Worm (Caenorhabditis elegans) whole organism, L2 larva: ENCODE results near the gene Y62E10A.20.

Experiments
- C34F6.9 ChIP-seq: fragments of 150-350 bp; optimal IDR thresholded peaks from 2 replicates; lab custom pipeline; 2014; ENCODE audit warnings: missing biosample characterization, missing genetic modification characterization
- R02D3.7 ChIP-seq: fragments of 150-350 bp; optimal IDR thresholded peaks from 2 replicates; lab custom pipeline; 2014; ENCODE audit warnings: missing biosample characterization, missing genetic modification characterization
- ZK546.5 ChIP-seq: sonication (generic microtip); optimal IDR thresholded peaks from 2 replicates; lab custom pipeline; 2017; ENCODE audit warnings: missing biosample characterization, missing genetic modification characterization
- aly-2 ChIP-seq: fragments of 150-350 bp; optimal IDR thresholded peaks from 2 replicates; lab custom pipeline; 2014; ENCODE audit warnings: missing biosample characterization, missing genetic modification characterization
- ama-1 ChIP-seq: fragments of 150-350 bp; optimal IDR thresholded peaks from 2 replicates; lab custom pipeline; 2018; ENCODE audit warnings: inconsistent platforms
- blmp-1 ChIP-seq: sonication (generic microtip); optimal IDR thresholded peaks from 2 replicates; lab custom pipeline; 2017; ENCODE audit warnings: missing genetic modification characterization, mild to moderate bottlenecking, missing compliant biosample characterization, antibody characterized with exemption, moderate library complexity; ENCODE audit not compliant: insufficient read depth
- ceh-16 ChIP-seq: fragments of 150-350 bp; optimal IDR thresholded peaks from 2 replicates; lab custom pipeline; 2014; ENCODE audit warnings: missing biosample characterization, missing genetic modification characterization
- ceh-82 ChIP-seq: fragments of 150-350 bp; optimal IDR thresholded peaks from 2 replicates; lab custom pipeline; 2014; ENCODE audit warnings: missing biosample characterization, missing genetic modification characterization
- elt-3 ChIP-seq: sonication (generic microtip); optimal IDR thresholded peaks from 2 replicates; lab custom pipeline; 2017; ENCODE audit warnings: missing biosample characterization, missing genetic modification characterization
- gmeb-1 ChIP-seq: fragments of 150-350 bp; optimal IDR thresholded peaks from 2 replicates; lab custom pipeline; 2014; ENCODE audit warnings: missing biosample characterization, missing genetic modification characterization
- lin-11 ChIP-seq: fragments of 150-350 bp; sonication (generic microtip); optimal IDR thresholded peaks from 2 replicates; lab custom pipeline; 2014; ENCODE audit warnings: missing biosample characterization, missing genetic modification characterization, inconsistent platforms, mixed read lengths
- lin-13 ChIP-seq: fragments of 150-350 bp; optimal IDR thresholded peaks from 2 replicates; lab custom pipeline; 2014; ENCODE audit warnings: missing biosample characterization, missing genetic modification reagents, missing genetic modification characterization
- mab-5 ChIP-seq: fragments of 150-350 bp; optimal IDR thresholded peaks from 2 replicates; lab custom pipeline; 2014; ENCODE audit warnings: missing biosample characterization, missing genetic modification characterization
- mbf-1 ChIP-seq: sonication (generic microtip); optimal IDR thresholded peaks from 2 replicates; lab custom pipeline; 2017; ENCODE audit warnings: missing biosample characterization, missing genetic modification characterization
- mdl-1 ChIP-seq, 2 experiments: fragments of 150-350 bp in 1 of 2; sonication (generic microtip) in 1 of 2; optimal IDR thresholded peaks; 2 replicates each; lab custom pipeline; 2017; ENCODE audit warnings: missing biosample characterization in 2 of 2, missing genetic modification characterization in 2 of 2
- nhr-11 ChIP-seq: fragments of 150-350 bp; optimal IDR thresholded peaks from 2 replicates; lab custom pipeline; 2014; ENCODE audit warnings: missing biosample characterization, missing genetic modification characterization
- nhr-129 ChIP-seq: fragments of 150-350 bp; optimal IDR thresholded peaks from 2 replicates; lab custom pipeline; 2014; ENCODE audit warnings: missing biosample characterization, missing genetic modification characterization
- nhr-21 ChIP-seq: fragments of 150-350 bp; optimal IDR thresholded peaks from 2 replicates; lab custom pipeline; 2014; ENCODE audit warnings: missing biosample characterization, missing genetic modification characterization
- nhr-23 ChIP-seq: fragments of 150-350 bp; optimal IDR thresholded peaks from 2 replicates; lab custom pipeline; 2014; ENCODE audit warnings: missing biosample characterization, missing genetic modification reagents, missing genetic modification characterization
- nhr-237 ChIP-seq: fragments of 150-350 bp; optimal IDR thresholded peaks from 2 replicates; lab custom pipeline; 2014; ENCODE audit warnings: missing biosample characterization, missing genetic modification characterization
- nhr-6 ChIP-seq: fragments of 150-350 bp; optimal IDR thresholded peaks from 2 replicates; lab custom pipeline; 2014; ENCODE audit warnings: missing biosample characterization, missing genetic modification characterization
- nhr-77 ChIP-seq: fragments of 150-350 bp; optimal IDR thresholded peaks from 2 replicates; lab custom pipeline; 2014; ENCODE audit warnings: missing biosample characterization, missing genetic modification characterization
- peb-1 ChIP-seq: fragments of 150-350 bp; optimal IDR thresholded peaks from 2 replicates; lab custom pipeline; 2014; ENCODE audit warnings: missing biosample characterization, missing genetic modification characterization
- sem-4 ChIP-seq: fragments of 150-350 bp; optimal IDR thresholded peaks from 2 replicates; lab custom pipeline; 2014; ENCODE audit warnings: missing biosample characterization, missing genetic modification reagents, missing genetic modification characterization
- skn-1 ChIP-seq: sonication (generic microtip); optimal IDR thresholded peaks from 2 replicates; lab custom pipeline; 2017; ENCODE audit warnings: missing biosample characterization, missing genetic modification characterization
- sma-3 ChIP-seq: sonication (generic microtip); optimal IDR thresholded peaks from 2 replicates; lab custom pipeline; 2016; ENCODE audit warnings: missing genetic modification reagents, missing genetic modification characterization, missing compliant biosample characterization
- sma-9 ChIP-seq, 2 experiments: fragments of 150-350 bp in 1 of 2; sonication (generic microtip) in 1 of 2; optimal IDR thresholded peaks; 2 replicates each; lab custom pipeline; 2014 to 2016; ENCODE audit warnings: missing genetic modification characterization in 2 of 2, mild to moderate bottlenecking in 1 of 2, missing biosample characterization in 1 of 2, missing compliant biosample characterization in 1 of 2, missing genetic modification reagents in 1 of 2, moderate library complexity in 1 of 2
- snpc-4 ChIP-seq: fragments of 150-350 bp; optimal IDR thresholded peaks from 2 replicates; lab custom pipeline; 2014; ENCODE audit warnings: missing biosample characterization, missing genetic modification characterization
- unc-39 ChIP-seq: fragments of 150-350 bp; optimal IDR thresholded peaks from 2 replicates; lab custom pipeline; 2014; ENCODE audit warnings: missing biosample characterization, missing genetic modification characterization
- unc-62 ChIP-seq: fragments of 150-350 bp; optimal IDR thresholded peaks from 2 replicates; lab custom pipeline; 2014; ENCODE audit warnings: missing biosample characterization, missing genetic modification reagents, missing genetic modification characterization
- zag-1 ChIP-seq: fragments of 150-350 bp; optimal IDR thresholded peaks from 2 replicates; lab custom pipeline; 2014; ENCODE audit warnings: missing biosample characterization, missing genetic modification characterization
- ztf-1 ChIP-seq: fragments of 200-800 bp; sonication (Bioruptor generic); conservative IDR thresholded peaks from 2 replicates; pipeline ENCODE4 v1.3.6; 2022; ENCODE audit warnings: missing genetic modification characterization, missing compliant biosample characterization
- ztf-11 ChIP-seq: sonication (generic microtip); optimal IDR thresholded peaks from 2 replicates; lab custom pipeline; 2017; ENCODE audit warnings: missing biosample characterization, missing genetic modification characterization
- ztf-4 ChIP-seq: fragments of 150-350 bp; optimal IDR thresholded peaks from 2 replicates; lab custom pipeline; 2014; ENCODE audit warnings: missing biosample characterization, missing genetic modification characterization

The Y62E10A.20 gene

DNA sequence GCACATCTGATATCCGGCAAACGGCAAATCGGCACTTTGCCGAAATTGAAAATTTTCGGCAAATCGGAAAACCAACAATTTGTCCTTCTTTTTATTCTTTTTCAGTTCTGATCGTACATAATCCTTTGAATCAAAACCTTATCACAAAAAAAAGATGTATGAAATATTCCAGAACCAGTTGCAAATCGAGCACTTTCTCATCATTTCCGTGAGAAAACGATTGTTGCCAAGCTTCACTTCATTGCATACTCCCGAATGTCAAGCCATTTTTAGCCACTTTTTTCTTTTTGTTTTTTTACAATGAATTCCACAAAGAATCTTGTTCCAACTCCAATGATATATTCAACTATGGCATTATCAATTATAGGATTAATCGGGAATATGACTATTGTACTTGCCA is 21.0 kb downstream of the Y62E10A.20 start, which contains the start of gene srsx-25:
TSS of gene srsx-25 (plus strand) at position 301 of the 400 bp plus-strand sequence.
- no peak for TF ChIP-seq ztf-4 (tag; lab: Kevin White, UChicago)
- TF ChIP-seq nhr-77 (tag; lab: Kevin White, UChicago): no peak
- TF ChIP-seq R02D3.7: no peak
- TF ChIP-seq sma-9 (GFP tag; optimal IDR thresholded peaks at IDR 0.05; lab: Kevin White, UChicago): no peak
- no peak for TF ChIP-seq sma-9 (tag; optimal IDR thresholded peaks at IDR 0.05; lab: Kevin White, UChicago)
- no peak for TF ChIP-seq aly-2 (tag; lab: Kevin White, UChicago)
- TF ChIP-seq unc-39 (tag; lab: Kevin White, UChicago): no peak
- no peak for TF ChIP-seq mab-5 (tag; lab: Kevin White, UChicago)
- no peak for TF ChIP-seq nhr-129
- TF ChIP-seq skn-1: no peak
- TF ChIP-seq mdl-1 (tag; optimal IDR thresholded peaks at IDR 0.05; lab: Kevin White, UChicago): no peak
- no peak for TF ChIP-seq mbf-1 (tag; lab: Kevin White, UChicago)
- TF ChIP-seq ama-1 (lab: Kevin White, UChicago): no peak
- no peak for TF ChIP-seq nhr-11 (tag; lab: Kevin White, UChicago)
- TF ChIP-seq gmeb-1 (tag; lab: Kevin White, UChicago): no peak
- no peak for TF ChIP-seq lin-11 (tag; lab: Kevin White, UChicago)
- no peak for TF ChIP-seq ceh-82 (tag; lab: Kevin White, UChicago)
- no peak for TF ChIP-seq ztf-1 (GFP tag; lab: Robert Waterston, UW)

DNA sequence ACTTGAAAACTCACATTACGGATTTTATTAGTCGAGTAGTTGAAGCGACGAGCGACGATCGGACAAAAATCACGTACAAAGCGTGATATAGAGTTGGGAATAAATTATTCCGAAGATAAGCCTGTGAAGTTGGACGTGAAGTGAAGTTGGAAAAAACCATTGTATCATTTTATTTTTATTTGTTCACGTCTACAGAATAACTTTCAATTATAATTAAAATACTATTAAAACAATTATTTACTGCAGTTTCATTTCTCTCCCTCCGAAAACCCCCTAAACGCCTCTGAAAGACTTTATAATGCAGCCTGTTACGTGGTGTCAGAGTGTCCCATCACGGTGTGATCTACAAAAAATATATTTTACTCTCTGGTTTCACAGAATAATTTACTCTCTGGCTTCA is 25.7 kb downstream of the Y62E10A.20 start, which contains the start of gene Y62E10A.3:
TSS of gene Y62E10A.3 (minus strand) at position 101 of the 400 bp plus-strand sequence.
- TF ChIP-seq peb-1 (no peak), lin-11 (tag; lab: Kevin White, UChicago) (no peak), nhr-237 (tag; lab: Kevin White, UChicago) (no peak), blmp-1 (tag; lab: Kevin White, UChicago) (no peak), nhr-77 (tag; lab: Kevin White, UChicago) (no peak), ama-1 (lab: Kevin White, UChicago) (no peak), sma-3 (GFP tag; lab: Kevin White, UChicago) (no peak), ztf-11 (tag; lab: Kevin White, UChicago) (no peak), ZK546.5 (tag; lab: Kevin White, UChicago) (no peak), nhr-6 (no peak), snpc-4 (tag; lab: Kevin White, UChicago) (no peak), sem-4 (tag; lab: Kevin White, UChicago) (no peak), nhr-21 (tag; lab: Kevin White, UChicago) (no peak), zag-1 (tag; lab: Kevin White, UChicago) (no peak), mbf-1 (tag; lab: Kevin White, UChicago) (no peak), elt-3 (tag; lab: Kevin White, UChicago) (no peak)

DNA sequence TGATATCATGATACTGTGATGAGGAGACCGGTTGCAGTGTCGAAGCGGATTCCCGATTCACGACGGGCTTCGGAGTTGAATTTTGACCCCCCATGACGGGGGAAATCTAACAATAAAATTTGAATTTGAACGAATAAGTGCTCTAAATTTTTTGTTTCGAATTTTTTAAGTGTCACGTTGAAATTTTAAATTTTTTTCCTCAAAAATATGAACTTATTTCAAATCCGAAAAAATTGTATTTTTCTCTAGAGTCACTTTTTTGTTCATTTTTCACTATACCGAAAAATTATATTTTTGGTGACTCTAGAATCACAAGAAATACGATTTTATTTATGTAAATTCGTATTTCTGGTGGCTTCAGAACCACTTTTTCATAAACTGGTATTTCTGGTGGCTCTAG is 27.4 kb downstream of the Y62E10A.20 start, which contains the start of gene W02A2.8:
TSS of gene W02A2.8 (minus strand) at position 101 of the 400 bp plus-strand sequence.
- no peak for TF ChIP-seq lin-13 (GFP tag; lab: Kevin White, UChicago)
- no peak for TF ChIP-seq blmp-1 (tag; lab: Kevin White, UChicago)
- TF ChIP-seq nhr-129: no peak
- TF ChIP-seq unc-62 (GFP tag; lab: Kevin White, UChicago): no peak

DNA sequence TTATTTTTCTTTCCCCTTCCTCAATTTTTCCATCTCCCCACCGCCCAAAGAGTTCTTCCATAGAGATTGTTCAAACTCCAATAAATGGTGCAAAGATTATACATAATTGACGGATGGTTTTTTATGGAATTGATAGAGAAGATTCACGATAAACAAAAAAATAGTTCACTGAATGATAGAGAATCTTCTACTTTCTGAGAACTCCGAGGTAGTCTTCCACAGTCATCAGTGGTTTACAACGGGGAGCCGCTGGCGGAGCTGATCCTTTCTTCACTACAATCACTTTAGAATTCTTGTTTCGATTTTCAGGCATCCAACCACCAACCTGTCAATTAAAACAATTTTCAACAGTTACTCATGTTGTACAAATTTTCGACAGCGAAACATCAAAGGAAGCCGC is 29.9 kb downstream of the Y62E10A.20 start:
- TF ChIP-seq nhr-23 (no peak), C34F6.9 (tag; lab: Kevin White, UChicago) (no peak), lin-11 (tag; lab: Kevin White, UChicago) (no peak), ceh-16 (no peak), ZK546.5 (tag; lab: Kevin White, UChicago) (no peak)

DNA sequence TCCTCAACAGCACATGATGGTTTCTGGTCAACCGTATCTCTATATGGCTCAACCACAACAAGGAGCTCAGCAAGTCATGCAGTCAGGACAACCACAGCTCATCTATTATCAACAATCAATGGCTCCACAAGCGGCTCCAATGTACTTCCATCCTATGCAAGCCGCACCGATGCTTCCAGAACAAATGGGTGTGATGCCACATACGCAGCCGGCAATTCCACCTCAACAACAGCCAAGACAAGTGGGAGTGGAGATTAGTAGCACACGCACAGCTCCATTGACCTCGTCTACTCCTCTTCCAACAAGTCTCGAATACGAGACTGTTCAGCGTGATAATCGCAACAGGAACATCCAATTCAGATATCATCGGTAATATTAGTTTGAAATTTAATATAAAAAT is 31.8 kb downstream of the Y62E10A.20 start:
- TF ChIP-seq nhr-129: no peak
- TF ChIP-seq nhr-23: no peak
- no peak for TF ChIP-seq ceh-16
- no peak for TF ChIP-seq sem-4 (tag; lab: Kevin White, UChicago)
